Fruit fly (Drosophila melanogaster): ENCODE results near the gene CG17612.

Gene CG17612

DNA sequence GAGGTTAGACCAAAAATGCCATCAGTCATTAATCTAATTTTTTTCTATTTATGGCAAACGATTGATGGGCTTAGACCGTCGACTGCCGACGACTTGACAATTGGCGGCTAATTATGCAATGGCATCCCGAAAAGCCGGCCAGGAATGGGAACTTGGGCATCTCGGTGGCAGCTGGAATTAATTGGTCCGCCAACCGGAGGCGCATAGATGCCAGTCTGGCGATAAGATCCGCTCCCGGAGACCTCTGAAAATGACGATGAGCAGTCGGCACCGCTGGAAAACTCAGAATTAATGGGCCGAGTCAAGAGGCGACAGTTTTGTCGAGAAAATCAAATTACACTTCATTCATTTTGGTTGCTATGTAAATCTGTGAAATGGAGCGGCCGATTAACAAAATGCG is 29.9 kb downstream of the CG17612 start, which contains the start of gene CG15429:
Gene CG15429, plus strand, starts transcription at position 301 of the 400 bp plus-strand sequence.
- TF ChIP-seq CG12605 (GFP tag; IDR thresholded peaks at IDR 0.05) = no peak
- no peak for TF ChIP-seq Snoo (tag; optimal IDR thresholded peaks at IDR 0.05)
- TF ChIP-seq EcR (GFP tag; optimal IDR thresholded peaks at IDR 0.05) = no peak
- no peak for TF ChIP-seq fd96Ca (GFP tag; IDR thresholded peaks at IDR 0.05)
- no peak for TF ChIP-seq CG34367 (tag; optimal IDR thresholded peaks at IDR 0.05)

DNA sequence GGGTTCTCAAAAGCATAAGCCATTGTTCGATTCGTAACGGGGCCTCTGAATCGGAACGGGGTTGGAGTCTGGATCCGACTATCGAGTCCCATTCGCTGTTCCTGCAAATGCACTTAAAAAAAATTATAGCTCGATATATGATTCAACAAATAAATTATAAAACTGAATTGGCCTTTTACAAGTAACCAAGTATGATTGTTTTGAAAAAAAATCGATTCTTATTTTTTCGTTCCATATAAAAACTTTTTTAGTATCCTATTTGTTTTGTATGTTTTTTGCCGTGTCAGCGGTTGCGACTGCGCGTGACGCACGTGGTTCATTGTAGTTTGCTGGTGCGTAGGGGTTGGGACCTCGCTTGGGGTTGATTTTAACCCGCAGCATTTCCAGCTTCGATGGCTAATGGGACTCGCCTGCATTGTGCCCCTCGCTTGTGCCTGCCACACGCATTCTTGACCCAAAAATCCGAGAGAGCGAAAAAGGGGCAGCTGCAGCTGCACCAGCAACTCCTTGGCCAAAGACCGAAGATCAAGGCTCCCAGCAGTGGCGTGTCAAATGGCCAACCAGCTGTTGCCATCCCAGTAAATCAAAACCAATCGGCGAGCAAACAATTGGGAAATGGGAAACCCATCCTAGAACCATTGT is 31.7 kb downstream of the CG17612 start:
- TF ChIP-seq gl (tag; optimal IDR thresholded peaks at IDR 0.05) = no peak
- TF ChIP-seq CG10348 (GFP tag; IDR thresholded peaks at IDR 0.05) = no peak
- no peak for TF ChIP-seq Ets98B (GFP tag; IDR thresholded peaks at IDR 0.05)
- peak; percentile 63 for TF ChIP-seq CG8159 (tag; optimal IDR thresholded peaks at IDR 0.05)
- no peak for TF ChIP-seq fd96Ca (GFP tag; IDR thresholded peaks at IDR 0.05)
- peak; percentile 19 for TF ChIP-seq CG34367 (tag; optimal IDR thresholded peaks at IDR 0.05)
- peak; percentile 14 for TF ChIP-seq CG8301 (tag; optimal IDR thresholded peaks at IDR 0.05)
- TF ChIP-seq CG32121 (GFP tag; IDR thresholded peaks at IDR 0.05) = no peak
- no peak for TF ChIP-seq Pif1B (GFP tag; optimal IDR thresholded peaks at IDR 0.05)
- peak; percentile 51 for TF ChIP-seq CG15710 (tag; optimal IDR thresholded peaks at IDR 0.05)
- TF ChIP-seq rn (GFP tag; IDR thresholded peaks at IDR 0.05) = no peak
- no peak for TF ChIP-seq EcR (GFP tag; optimal IDR thresholded peaks at IDR 0.05)
- TF ChIP-seq CG17806 (tag; optimal IDR thresholded peaks at IDR 0.05) = peak; percentile 46
- no peak for TF ChIP-seq CG4496 (GFP tag; IDR thresholded peaks at IDR 0.05)
- TF ChIP-seq CG9948 (tag; optimal IDR thresholded peaks at IDR 0.05) = peak; percentile 29
- peak; percentile 12 for TF ChIP-seq CG14655 (GFP tag; optimal IDR thresholded peaks at IDR 0.05)

DNA sequence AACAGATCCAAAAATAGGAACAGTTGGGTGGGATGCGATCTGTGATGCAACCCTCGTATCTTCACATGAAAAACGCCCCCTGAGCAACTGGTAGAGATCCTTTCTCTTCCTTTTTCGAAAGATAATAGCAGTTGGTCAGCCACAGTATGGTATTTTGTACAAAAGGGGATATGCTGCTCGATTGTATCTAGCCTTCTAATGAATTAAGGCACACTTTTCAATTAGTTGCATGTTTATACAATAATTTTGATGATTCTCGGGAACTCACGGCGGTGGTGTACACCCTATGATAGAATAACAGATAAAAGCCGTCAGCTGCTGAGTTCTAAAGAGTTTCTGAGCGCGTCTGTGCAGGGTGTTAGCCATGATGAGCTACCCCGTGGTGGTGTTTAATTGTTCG is 32.9 kb downstream of the CG17612 start:
- no peak for TF ChIP-seq CG14655 (GFP tag; optimal IDR thresholded peaks at IDR 0.05)
- TF ChIP-seq fd96Ca (GFP tag; IDR thresholded peaks at IDR 0.05) = no peak
- no peak for TF ChIP-seq rn (GFP tag; IDR thresholded peaks at IDR 0.05)
- TF ChIP-seq CG15710 (tag; optimal IDR thresholded peaks at IDR 0.05) = no peak
- no peak for TF ChIP-seq CG13204 (GFP tag; optimal IDR thresholded peaks at IDR 0.05)
- no peak for TF ChIP-seq CG34367 (tag; optimal IDR thresholded peaks at IDR 0.05)
- TF ChIP-seq CG32121 (GFP tag; IDR thresholded peaks at IDR 0.05) = no peak
- no peak for TF ChIP-seq CG12605 (GFP tag; IDR thresholded peaks at IDR 0.05)
- TF ChIP-seq CG10348 (GFP tag; IDR thresholded peaks at IDR 0.05) = no peak
- no peak for TF ChIP-seq Ets98B (GFP tag; IDR thresholded peaks at IDR 0.05)
- TF ChIP-seq CG8301 (tag; optimal IDR thresholded peaks at IDR 0.05) = no peak
- TF ChIP-seq gl (tag; optimal IDR thresholded peaks at IDR 0.05) = no peak
- no peak for TF ChIP-seq D1 (tag; optimal IDR thresholded peaks at IDR 0.05)
- no peak for TF ChIP-seq Snoo (tag; optimal IDR thresholded peaks at IDR 0.05)
- TF ChIP-seq CG8159 (tag; optimal IDR thresholded peaks at IDR 0.05) = no peak
- no peak for TF ChIP-seq Pif1B (GFP tag; optimal IDR thresholded peaks at IDR 0.05)

DNA sequence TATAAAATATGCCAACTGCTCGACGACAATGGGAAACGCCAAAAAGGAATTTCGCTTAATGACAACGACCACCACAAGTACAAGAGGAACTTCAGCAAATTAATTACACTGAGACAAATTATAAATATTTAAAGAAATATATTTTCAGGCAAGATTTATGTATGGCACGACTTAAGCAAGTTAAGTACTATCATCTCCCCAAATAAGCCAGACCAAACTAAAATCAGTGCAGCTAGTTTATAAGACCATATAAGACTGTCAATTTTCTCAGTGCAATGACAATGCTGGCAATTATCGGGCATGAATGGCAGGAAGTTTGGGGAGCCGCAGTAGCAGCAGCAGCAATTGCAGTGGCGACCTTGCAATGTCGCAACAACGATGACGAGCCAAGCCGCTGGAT is 34.0 kb downstream of the CG17612 start:
- TF ChIP-seq Pif1A (GFP tag; optimal IDR thresholded peaks at IDR 0.05) (peak; percentile 74), Snoo (tag; optimal IDR thresholded peaks at IDR 0.05) (peak; percentile 72), CG9948 (tag; optimal IDR thresholded peaks at IDR 0.05) (peak; percentile 58), rn (GFP tag; IDR thresholded peaks at IDR 0.05) (no peak), CG34367 (tag; optimal IDR thresholded peaks at IDR 0.05) (peak; percentile 51), fd96Ca (GFP tag; IDR thresholded peaks at IDR 0.05) (peak; percentile 48; the same call in 2 of the 3 replicates), Ets98B (GFP tag; IDR thresholded peaks at IDR 0.05) (peak; percentile 52), CG15710 (tag; optimal IDR thresholded peaks at IDR 0.05) (peak; percentile 78), EcR (GFP tag; optimal IDR thresholded peaks at IDR 0.05) (no peak), CG32121 (GFP tag; IDR thresholded peaks at IDR 0.05) (peak; percentile 36; the same call in 1 of the 2 replicates), CG14655 (GFP tag; optimal IDR thresholded peaks at IDR 0.05) (peak; percentile 59), CG17806 (tag; optimal IDR thresholded peaks at IDR 0.05) (peak; percentile 70), Pif1B (GFP tag; optimal IDR thresholded peaks at IDR 0.05) (peak; percentile 74), gl (tag; optimal IDR thresholded peaks at IDR 0.05) (no peak), CG13204 (GFP tag; optimal IDR thresholded peaks at IDR 0.05) (peak; percentile 49), CG8301 (tag; optimal IDR thresholded peaks at IDR 0.05) (peak; percentile 42), CG8159 (tag; optimal IDR thresholded peaks at IDR 0.05) (peak; percentile 80), CG4496 (GFP tag; IDR thresholded peaks at IDR 0.05) (peak; percentile 57; the same call in 2 of the 3 replicates), CG10348 (GFP tag; IDR thresholded peaks at IDR 0.05) (no peak), D1 (tag; optimal IDR thresholded peaks at IDR 0.05) (no peak), CG12605 (GFP tag; IDR thresholded peaks at IDR 0.05) (no peak)

DNA sequence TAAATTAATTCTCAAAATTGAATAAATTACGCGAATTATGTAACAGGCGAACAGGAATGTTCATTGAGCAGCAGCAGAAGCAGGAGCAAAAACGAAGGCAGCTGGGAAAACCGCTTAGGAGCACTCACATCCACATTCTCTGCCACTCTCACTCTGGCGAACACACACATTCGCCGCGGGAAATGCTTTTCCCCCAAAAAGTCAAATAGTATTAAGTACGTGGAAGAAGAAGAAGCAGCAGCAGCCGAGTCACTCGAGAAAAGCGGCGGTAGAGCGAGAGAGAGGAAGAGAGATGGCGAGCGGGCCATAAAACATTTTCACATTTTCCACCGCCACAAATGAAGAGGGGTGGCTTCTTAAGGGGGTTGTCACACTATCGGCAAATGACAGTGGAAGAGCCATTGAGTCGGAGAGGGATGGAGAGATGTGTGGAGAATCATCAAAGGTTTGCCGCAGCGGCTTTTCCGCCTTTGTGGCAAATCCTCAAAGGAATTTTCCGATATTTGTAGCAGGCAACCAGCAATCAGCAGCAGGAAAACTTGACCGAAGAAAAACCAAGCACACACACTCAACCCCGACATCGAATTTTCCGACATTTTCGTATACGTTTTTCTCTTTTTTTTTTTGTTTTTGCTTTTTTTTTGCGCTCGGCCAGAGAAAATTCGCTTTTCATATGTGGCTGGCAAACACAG is 35.8 kb downstream of the CG17612 start:
- no peak for TF ChIP-seq CG9948 (tag; optimal IDR thresholded peaks at IDR 0.05)
- no peak for TF ChIP-seq EcR (GFP tag; optimal IDR thresholded peaks at IDR 0.05)
- no peak for TF ChIP-seq Snoo (tag; optimal IDR thresholded peaks at IDR 0.05)
- peak; percentile 45 for TF ChIP-seq CG8301 (tag; optimal IDR thresholded peaks at IDR 0.05)
- TF ChIP-seq CG32121 (GFP tag; IDR thresholded peaks at IDR 0.05) = peak; percentile 80
- TF ChIP-seq CG10348 (GFP tag; IDR thresholded peaks at IDR 0.05) = no peak
- no peak for TF ChIP-seq Pif1B (GFP tag; optimal IDR thresholded peaks at IDR 0.05)
- TF ChIP-seq CG12605 (GFP tag; IDR thresholded peaks at IDR 0.05) = peak; percentile 84
- no peak for TF ChIP-seq CG8159 (tag; optimal IDR thresholded peaks at IDR 0.05)
- TF ChIP-seq CG15710 (tag; optimal IDR thresholded peaks at IDR 0.05) = no peak
- peak; percentile 84 for TF ChIP-seq CG4496 (GFP tag; IDR thresholded peaks at IDR 0.05)
- no peak for TF ChIP-seq Pif1A (GFP tag; optimal IDR thresholded peaks at IDR 0.05)
- TF ChIP-seq CG17806 (tag; optimal IDR thresholded peaks at IDR 0.05) = no peak
- TF ChIP-seq D1 (tag; optimal IDR thresholded peaks at IDR 0.05) = no peak
- TF ChIP-seq fd96Ca (GFP tag; IDR thresholded peaks at IDR 0.05) = peak; percentile 78; the same call in 1 of the 3 replicates
- no peak for TF ChIP-seq gl (tag; optimal IDR thresholded peaks at IDR 0.05)
- TF ChIP-seq rn (GFP tag; IDR thresholded peaks at IDR 0.05) = peak; percentile 47; the same call in 1 of the 2 replicates
- peak; percentile 49 for TF ChIP-seq CG14655 (GFP tag; optimal IDR thresholded peaks at IDR 0.05)
- TF ChIP-seq Ets98B (GFP tag; IDR thresholded peaks at IDR 0.05) = peak; percentile 83
- no peak for TF ChIP-seq CG13204 (GFP tag; optimal IDR thresholded peaks at IDR 0.05)
- TF ChIP-seq CG34367 (tag; optimal IDR thresholded peaks at IDR 0.05) = no peak

Data from whole organism, pupa.